Fruit fly (Drosophila melanogaster) whole organism, embryonic: ENCODE data around the gene CG13842.

ENCODE experiments used
- ATbp ChIP-seq: fragments of 200-800 bp; sonication (Bioruptor generic); optimal IDR thresholded peaks from 2 replicates; lab custom pipeline; 2017; ENCODE audit warnings: missing biosample characterization, mild to moderate bottlenecking, missing genetic modification characterization, missing genetic modification reagents
- Ada2b ChIP-seq: fragments of 200-800 bp; sonication (Bioruptor generic); IDR thresholded peaks from 2 replicates; pipeline ENCODE4 v1.3.6; 2022; ENCODE audit warnings: missing biosample characterization, missing genetic modification characterization
- Bdp1 ChIP-seq: fragments of 200-800 bp; sonication (Bioruptor generic); optimal IDR thresholded peaks from 3 replicates; lab custom pipeline; 2016; ENCODE audit warnings: missing biosample characterization, missing genetic modification characterization
- CG10366 ChIP-seq: fragments of 200-800 bp; sonication (Bioruptor generic); IDR thresholded peaks from 2 replicates; pipeline ENCODE4 v1.3.6; 2022; ENCODE audit warnings: missing biosample characterization, missing genetic modification characterization
- CG11696 ChIP-seq: fragments of 200-800 bp; sonication (Bioruptor generic); IDR thresholded peaks from 2 replicates; pipeline ENCODE4 v1.3.6; 2022; ENCODE audit warnings: missing biosample characterization, missing genetic modification characterization
- CG13123 ChIP-seq: fragments of 200-800 bp; sonication (Bioruptor generic); optimal IDR thresholded peaks from 2 replicates; lab custom pipeline; 2016; ENCODE audit warnings: missing biosample characterization, missing genetic modification characterization
- CG14014 ChIP-seq: fragments of 200-800 bp; sonication (Bioruptor generic); IDR thresholded peaks from 2 replicates; pipeline ENCODE4 v1.3.6; 2022; ENCODE audit warnings: missing biosample characterization, missing genetic modification characterization
- CG14860 ChIP-seq: fragments of 200-800 bp; sonication (Bioruptor generic); IDR thresholded peaks from 3 replicates; pipeline ENCODE4 v1.3.6; 2022; ENCODE audit warnings: missing biosample characterization, missing genetic modification characterization; ENCODE audit not compliant: partially characterized antibody
- CG17361 ChIP-seq: fragments of 200-800 bp; sonication (Bioruptor generic); IDR thresholded peaks from 3 replicates; pipeline ENCODE4 v1.3.6; 2022; ENCODE audit warnings: missing biosample characterization, missing genetic modification characterization
- CG17385 ChIP-seq: fragments of 200-800 bp; sonication (Bioruptor generic); optimal IDR thresholded peaks from 3 replicates; lab custom pipeline; 2018; ENCODE audit warnings: missing biosample characterization, mild to moderate bottlenecking, missing genetic modification characterization
- CG17568 ChIP-seq: fragments of 200-800 bp; sonication (Bioruptor generic); optimal IDR thresholded peaks from 2 replicates; lab custom pipeline; 2018; ENCODE audit warnings: missing biosample characterization, mild to moderate bottlenecking, missing genetic modification characterization, moderate library complexity
- CG17829 ChIP-seq: fragments of 200-800 bp; optimal IDR thresholded peaks from 2 replicates; lab custom pipeline; 2019; ENCODE audit warnings: missing biosample characterization, mild to moderate bottlenecking, missing genetic modification characterization, moderate library complexity
- CG1832 ChIP-seq: fragments of 200-800 bp; sonication (Bioruptor generic); optimal IDR thresholded peaks from 2 replicates; lab custom pipeline; 2017; ENCODE audit warnings: missing biosample characterization, mild to moderate bottlenecking, missing genetic modification characterization, inconsistent platforms
- CG2116 ChIP-seq: fragments of 200-800 bp; sonication (Bioruptor generic); optimal IDR thresholded peaks from 3 replicates; lab custom pipeline; 2018; ENCODE audit warnings: missing biosample characterization, mild to moderate bottlenecking, missing genetic modification characterization
- CG2678 ChIP-seq: fragments of 200-800 bp; sonication (Bioruptor generic); optimal IDR thresholded peaks from 3 replicates; lab custom pipeline; 2019; ENCODE audit warnings: missing biosample characterization, mild to moderate bottlenecking, missing genetic modification characterization, moderate library complexity
- CG3838 ChIP-seq: fragments of 200-800 bp; sonication (Bioruptor generic); optimal IDR thresholded peaks from 3 replicates; lab custom pipeline; 2016; ENCODE audit warnings: missing biosample characterization, missing genetic modification characterization
- CG6654 ChIP-seq: fragments of 200-800 bp; sonication (Bioruptor generic); optimal IDR thresholded peaks from 2 replicates; lab custom pipeline; 2017; ENCODE audit warnings: missing biosample characterization, mild to moderate bottlenecking, missing genetic modification characterization
- CG7372 ChIP-seq: fragments of 200-800 bp; sonication (Bioruptor generic); IDR thresholded peaks from 2 replicates; pipeline ENCODE4 v1.3.6; 2022; ENCODE audit warnings: missing biosample characterization, missing genetic modification characterization
- CG7963 ChIP-seq: fragments of 200-800 bp; sonication (Bioruptor generic); IDR thresholded peaks from 3 replicates; pipeline ENCODE4 v1.3.6; 2022; ENCODE audit warnings: missing biosample characterization, missing genetic modification characterization; ENCODE audit not compliant: partially characterized antibody
- CG8388 ChIP-seq: fragments of 200-800 bp; sonication (Bioruptor generic); optimal IDR thresholded peaks from 2 replicates; lab custom pipeline; 2019; ENCODE audit warnings: missing biosample characterization, mild to moderate bottlenecking, missing genetic modification characterization, moderate library complexity
- CG9215 ChIP-seq: fragments of 200-800 bp; sonication (Bioruptor generic); IDR thresholded peaks from 2 replicates; pipeline ENCODE4 v1.3.6; 2022; ENCODE audit warnings: missing biosample characterization, missing genetic modification characterization
- Camta ChIP-seq: fragments of 200-800 bp; sonication (Bioruptor generic); optimal IDR thresholded peaks from 2 replicates; lab custom pipeline; 2016; ENCODE audit warnings: missing biosample characterization, missing genetic modification characterization
- GATAe ChIP-seq: fragments of 200-800 bp; sonication (Bioruptor generic); conservative IDR thresholded peaks from 2 replicates; pipeline ENCODE4 v1.3.6; 2022; ENCODE audit warnings: missing biosample characterization, missing genetic modification characterization
- HmgD ChIP-seq: fragments of 200-800 bp; sonication (Bioruptor generic); optimal IDR thresholded peaks from 3 replicates; lab custom pipeline; 2016; ENCODE audit warnings: missing biosample characterization, missing genetic modification characterization
- Mes4 ChIP-seq: fragments of 200-800 bp; sonication (Bioruptor generic); optimal IDR thresholded peaks from 2 replicates; lab custom pipeline; 2016; ENCODE audit warnings: missing biosample characterization, missing genetic modification characterization
- Nf-YC ChIP-seq: fragments of 200-800 bp; optimal IDR thresholded peaks from 3 replicates; lab custom pipeline; 2019; ENCODE audit warnings: missing biosample characterization, mild to moderate bottlenecking, missing genetic modification characterization, moderate library complexity
- Pdp1 ChIP-seq, 2 experiments: fragments of 200-800 bp; sonication (Bioruptor generic); optimal IDR thresholded peaks; 3 replicates each; lab custom pipeline; 2016; ENCODE audit warnings: missing biosample characterization in 2 of 2, missing genetic modification characterization in 2 of 2, mild to moderate bottlenecking in 1 of 2, moderate library complexity in 1 of 2
- Rx ChIP-seq: fragments of 200-800 bp; sonication (Bioruptor generic); IDR thresholded peaks from 2 replicates; pipeline ENCODE4 v1.3.6; 2022; ENCODE audit warnings: missing biosample characterization, missing genetic modification characterization
- Taf1 ChIP-seq: fragments of 200-800 bp; sonication (Bioruptor generic); IDR thresholded peaks from 2 replicates; pipeline ENCODE4 v1.3.6; 2022; ENCODE audit warnings: missing biosample characterization, missing genetic modification characterization
- Vsx1 ChIP-seq: fragments of 200-800 bp; sonication (Bioruptor generic); optimal IDR thresholded peaks from 2 replicates; lab custom pipeline; 2017; ENCODE audit warnings: missing biosample characterization, mild to moderate bottlenecking, missing genetic modification characterization, missing genetic modification reagents
- ap ChIP-seq: fragments of 200-800 bp; sonication (Bioruptor generic); IDR thresholded peaks from 2 replicates; pipeline ENCODE4 v1.3.6; 2022; ENCODE audit warnings: missing biosample characterization, missing genetic modification characterization
- ara ChIP-seq: fragments of 200-800 bp; sonication (Bioruptor generic); IDR thresholded peaks from 2 replicates; pipeline ENCODE4 v1.3.6; 2022; ENCODE audit warnings: missing biosample characterization, missing genetic modification characterization
- ase ChIP-seq: fragments of 200-800 bp; sonication (Bioruptor generic); IDR thresholded peaks from 3 replicates; pipeline ENCODE4 v1.3.6; 2022; ENCODE audit warnings: missing biosample characterization, missing genetic modification characterization
- br ChIP-seq: fragments of >200 bp; optimal IDR thresholded peaks from 2 replicates; lab custom pipeline; 2017
- chinmo ChIP-seq: fragments of 200-800 bp; sonication (Bioruptor generic); IDR thresholded peaks from 4 replicates; pipeline ENCODE4 v1.3.6; 2022; ENCODE audit warnings: missing biosample characterization, missing genetic modification characterization; ENCODE audit not compliant: partially characterized antibody
- dm ChIP-seq: fragments of 200-800 bp; sonication (Bioruptor generic); optimal IDR thresholded peaks from 3 replicates; lab custom pipeline; 2016; ENCODE audit warnings: missing biosample characterization, missing genetic modification characterization
- grn ChIP-seq: fragments of 200-800 bp; sonication (Bioruptor generic); optimal IDR thresholded peaks from 3 replicates; lab custom pipeline; 2017; ENCODE audit warnings: missing biosample characterization, missing genetic modification characterization
- her ChIP-seq: fragments of 200-800 bp; sonication (Bioruptor generic); optimal IDR thresholded peaks from 2 replicates; lab custom pipeline; 2016; ENCODE audit warnings: missing biosample characterization, missing genetic modification characterization
- ind ChIP-seq: fragments of 200-800 bp; sonication (Bioruptor generic); optimal IDR thresholded peaks from 3 replicates; lab custom pipeline; 2016; ENCODE audit warnings: missing biosample characterization, missing genetic modification characterization
- jigr1 ChIP-seq: fragments of 200-800 bp; sonication (Bioruptor generic); IDR thresholded peaks from 3 replicates; pipeline ENCODE4 v1.3.6; 2022; ENCODE audit warnings: missing biosample characterization, missing genetic modification characterization
- jumu ChIP-seq: fragments of 200-800 bp; sonication (Bioruptor generic); optimal IDR thresholded peaks from 3 replicates; lab custom pipeline; 2016; ENCODE audit warnings: missing biosample characterization, missing genetic modification characterization
- kah ChIP-seq: fragments of 200-800 bp; sonication (Bioruptor generic); optimal IDR thresholded peaks from 2 replicates; lab custom pipeline; 2018; ENCODE audit warnings: missing biosample characterization, mild to moderate bottlenecking, missing genetic modification characterization
- nerfin-1 ChIP-seq: fragments of 200-800 bp; sonication (Bioruptor generic); optimal IDR thresholded peaks from 3 replicates; lab custom pipeline; 2019; ENCODE audit warnings: missing biosample characterization, mild to moderate bottlenecking, missing genetic modification characterization, moderate library complexity
- pho ChIP-seq: fragments of 200-800 bp; sonication (Bioruptor generic); optimal IDR thresholded peaks from 2 replicates; lab custom pipeline; 2016; ENCODE audit warnings: missing biosample characterization, missing genetic modification characterization
- pzg ChIP-seq: fragments of 200-800 bp; sonication (Bioruptor generic); optimal IDR thresholded peaks from 3 replicates; lab custom pipeline; 2018; ENCODE audit warnings: missing biosample characterization, mild to moderate bottlenecking, missing genetic modification characterization, moderate library complexity
- salm ChIP-seq: fragments of 200-800 bp; sonication (Bioruptor generic); optimal IDR thresholded peaks from 2 replicates; lab custom pipeline; 2018; ENCODE audit warnings: missing biosample characterization, mild to moderate bottlenecking, missing genetic modification characterization
- sisA ChIP-seq: fragments of 200-800 bp; sonication (Bioruptor generic); IDR thresholded peaks from 2 replicates; pipeline ENCODE4 v1.3.6; 2022; ENCODE audit warnings: missing biosample characterization, missing genetic modification characterization
- stc ChIP-seq: fragments of 200-800 bp; sonication (Bioruptor generic); IDR thresholded peaks from 2 replicates; pipeline ENCODE4 v1.3.6; 2022; ENCODE audit warnings: missing biosample characterization, missing genetic modification characterization
- sug ChIP-seq: fragments of 200-800 bp; optimal IDR thresholded peaks from 2 replicates; lab custom pipeline; 2019; ENCODE audit warnings: missing biosample characterization, mild to moderate bottlenecking, missing genetic modification characterization, moderate library complexity
- zen2 ChIP-seq: fragments of 200-800 bp; sonication (Bioruptor generic); IDR thresholded peaks from 3 replicates; pipeline ENCODE4 v1.3.6; 2022; ENCODE audit warnings: missing biosample characterization, missing genetic modification characterization; ENCODE audit not compliant: partially characterized antibody
- zfh1 ChIP-seq: fragments of 200-800 bp; sonication (Bioruptor generic); IDR thresholded peaks from 3 replicates; pipeline ENCODE4 v1.3.6; 2022; ENCODE audit warnings: missing biosample characterization, missing genetic modification characterization

The CG13842 gene

DNA sequence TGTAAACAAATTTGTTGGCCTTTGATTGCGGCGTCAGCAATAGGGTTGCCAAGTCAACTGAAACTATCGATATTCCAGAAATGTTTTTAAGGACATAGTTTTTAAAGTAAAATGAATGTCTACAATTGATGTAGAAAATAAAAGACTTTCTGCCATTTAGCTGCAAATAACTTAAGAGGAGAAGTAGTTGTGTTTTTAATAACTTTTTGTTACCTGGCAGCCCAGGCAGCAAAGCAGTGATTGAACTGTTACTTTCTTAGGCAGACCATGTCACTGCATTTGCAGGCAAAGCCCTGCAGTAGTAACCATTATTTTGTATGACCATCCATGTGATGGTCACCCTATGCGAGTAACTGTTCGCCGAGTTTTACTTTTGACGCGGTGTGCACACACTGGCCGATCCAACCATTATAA is 43.5 kb upstream of the CG13842 start, which contains the start of the genes rumi, CG7029 and Usp12-46 (continued):
- TF ChIP-seq CG17829 (tag; lab: Kevin White, UChicago) (peak; percentile 86), CG14014 (peak; percentile 90), ara (peak; percentile 79), Taf1 (GFP tag; lab: Robert Waterston, UW) (peak; percentile 53; the same call in 1 of the 2 replicates), CG2116 (peak; percentile 76), Vsx1 (no peak), CG9215 (GFP tag; lab: Robert Waterston, UW) (peak; percentile 77), ind (peak; percentile 88), grn (peak; percentile 34), br (lab: Kevin White, UChicago) (no peak), sug (tag; lab: Kevin White, UChicago) (peak; percentile 86), ase (peak; percentile 81), kah (GFP tag; lab: Kevin White, UChicago) (no peak), pho (GFP tag; lab: Kevin White, UChicago) (peak; percentile 87), dm (GFP tag; lab: Kevin White, UChicago) (peak; percentile 76), ap (GFP tag; lab: Robert Waterston, UW) (peak; percentile 67), nerfin-1 (tag; lab: Kevin White, UChicago) (peak; percentile 78), her (GFP tag; lab: Kevin White, UChicago) (peak; percentile 79), CG17361 (GFP tag; lab: Robert Waterston, UW) (peak; percentile 80), CG17568 (GFP tag; lab: Kevin White, UChicago) (no peak), CG13123 (GFP tag; lab: Kevin White, UChicago) (peak; percentile 68), HmgD (GFP tag; lab: Kevin White, UChicago) (peak; percentile 98), zfh1 (GFP tag; lab: Robert Waterston, UW) (peak; percentile 92), Ada2b (GFP tag; lab: Robert Waterston, UW) (peak; percentile 81), Camta (GFP tag; lab: Kevin White, UChicago) (peak; percentile 90), sisA (peak; percentile 85), Nf-YC (tag; lab: Kevin White, UChicago) (peak; percentile 74), CG11696 (GFP tag; lab: Robert Waterston, UW) (peak; percentile 53; the same call in 1 of the 2 replicates), CG1832 (GFP tag; lab: Kevin White, UChicago) (no peak), CG7372 (GFP tag; lab: Robert Waterston, UW) (peak; percentile 82), CG7963 (GFP tag; lab: Robert Waterston, UW) (0 out of 3 replicates have a peak, but pooled peaks have one; percentile 62), stc (GFP tag; lab: Robert Waterston, UW) (peak; percentile 78), CG17385 (GFP tag; lab: Kevin White, UChicago) (peak; percentile 71), Mes4 (peak; percentile 78), jigr1 (GFP tag; lab: Robert Waterston, UW) (peak; percentile 32; the same call in 1 of the 3 replicates), CG2678 (tag; lab: Kevin White, UChicago) (no peak), ATbp (GFP tag; lab: Kevin White, UChicago) (peak; percentile 64), salm (peak; percentile 69), Rx (peak; percentile 80), Pdp1 (GFP tag; optimal IDR thresholded peaks at IDR 0.05; lab: Kevin White, UChicago) (peak; percentile 82 to 92), Bdp1 (peak; percentile 82), pzg (peak; percentile 90), CG14860 (GFP tag; lab: Robert Waterston, UW) (peak; percentile 58), jumu (GFP tag; lab: Kevin White, UChicago) (peak; percentile 94), zen2 (peak; percentile 49; the same call in 1 of the 3 replicates), CG3838 (GFP tag; lab: Kevin White, UChicago) (peak; percentile 67), CG10366 (GFP tag; lab: Robert Waterston, UW) (peak; percentile 90), chinmo (GFP tag; lab: Robert Waterston, UW) (peak; percentile 86; the same call in 3 of the 4 replicates), GATAe (GFP tag; lab: Robert Waterston, UW) (peak; percentile 28; the same call in 1 of the 2 replicates), CG6654 (GFP tag; lab: Kevin White, UChicago) (peak; percentile 44), CG8388 (GFP tag; lab: Kevin White, UChicago) (peak; percentile 86)
